Fruit fly (Drosophila melanogaster): ENCODE measurements around the gene Ref2.

DNA sequence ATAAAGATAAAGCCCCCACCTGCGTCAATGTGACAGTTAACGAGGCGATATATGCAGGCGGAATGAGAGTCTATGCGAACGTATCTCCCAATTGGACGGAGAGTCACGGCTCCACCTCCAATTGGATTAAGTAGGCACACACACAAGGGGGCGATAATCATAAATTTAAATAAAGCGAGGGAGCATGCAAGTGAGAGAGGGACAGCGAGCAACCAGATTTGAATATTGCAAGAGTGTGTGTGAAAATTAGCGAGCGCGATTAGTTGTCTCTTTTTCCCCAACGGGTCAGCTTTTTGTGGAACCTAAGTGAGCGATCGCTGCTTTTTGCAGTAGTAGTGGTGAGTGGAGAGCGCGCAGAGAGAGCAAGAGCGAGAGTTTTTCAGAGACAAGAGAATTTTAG is 59.3 kb downstream of the Ref2 start:
- TF ChIP-seq CG14655 (GFP tag; optimal IDR thresholded peaks at IDR 0.05): no peak
- peak; percentile 21 for TF ChIP-seq Pif1A (GFP tag; optimal IDR thresholded peaks at IDR 0.05)
- TF ChIP-seq gl (tag; optimal IDR thresholded peaks at IDR 0.05): no peak
- TF ChIP-seq Snoo (tag; optimal IDR thresholded peaks at IDR 0.05): no peak
- TF ChIP-seq Ets98B (GFP tag; IDR thresholded peaks at IDR 0.05): no peak
- no peak for TF ChIP-seq D1 (tag; optimal IDR thresholded peaks at IDR 0.05)
- no peak for TF ChIP-seq EcR (GFP tag; optimal IDR thresholded peaks at IDR 0.05)

All from whole organism, pupa.